Worm (Caenorhabditis elegans) whole organism, young adult: ENCODE results near the gene H17B01.5.
"Not testable (repeated sequence)": the region's sequence is repeated elsewhere in the genome, so short reads cannot be mapped to it uniquely, and the experiment has no call there.

ENCODE experiments used
- ama-1 ChIP-seq, 3 experiments: fragments of 150-350 bp in 1 of 3; sonication (generic microtip) in 2 of 3; optimal IDR thresholded peaks; 2 replicates each; lab custom pipeline; 2014 to 2018; ENCODE audit warnings: missing biosample characterization in 2 of 3, missing genetic modification characterization in 2 of 3, missing genetic modification reagents in 2 of 3
- efl-1 ChIP-seq: fragments of 150-350 bp; optimal IDR thresholded peaks from 2 replicates; lab custom pipeline; 2014; ENCODE audit warnings: missing biosample characterization, missing genetic modification reagents, missing genetic modification characterization
- lin-35 ChIP-seq, 3 experiments: fragments of 150-350 bp in 2 of 3; sonication (generic microtip) in 1 of 3; optimal IDR thresholded peaks; 2 replicates each; lab custom pipeline; 2014 to 2018; ENCODE audit warnings: missing biosample characterization in 3 of 3, missing genetic modification characterization in 3 of 3, missing genetic modification reagents in 3 of 3
- madf-8 ChIP-seq: fragments of 200-800 bp; sonication (Bioruptor generic); conservative IDR thresholded peaks from 2 replicates; pipeline ENCODE4 v1.3.6; 2022; ENCODE audit warnings: missing genetic modification reagents, missing genetic modification characterization, missing compliant biosample characterization
- mes-4 ChIP-seq: sonication (generic microtip); optimal IDR thresholded peaks from 2 replicates; lab custom pipeline; 2016; ENCODE audit warnings: missing genotype, missing genetic modification characterization, missing compliant biosample characterization
- nhr-90 ChIP-seq: sonication (generic microtip); optimal IDR thresholded peaks from 2 replicates; lab custom pipeline; 2016; ENCODE audit warnings: missing genotype, mild to moderate bottlenecking, missing genetic modification characterization, missing compliant biosample characterization

ce11 chrII:1453209-1453608 lies 20.2 kb downstream of the H17B01.5 start:
- TF ChIP-seq lin-35 (GFP tag; optimal IDR thresholded peaks at IDR 0.05; lab: Kevin White, UChicago); mes-4 (tag; lab: Kevin White, UChicago); ama-1 (optimal IDR thresholded peaks at IDR 0.05; lab: Kevin White, UChicago); ama-1 (GFP tag; optimal IDR thresholded peaks at IDR 0.05; lab: Kevin White, UChicago); nhr-90 (tag; lab: Kevin White, UChicago); efl-1 (GFP tag; lab: Kevin White, UChicago); madf-8 (GFP tag; lab: Robert Waterston, UW): not testable (repeated sequence)
